Worm (Caenorhabditis elegans): ENCODE measurements around the gene lips-1.

The lips-1 gene

ce11 chrX:12458021-12458420, 34.5 kb upstream of the lips-1 start (continued):
- peak; percentile 72 for TF ChIP-seq ceh-45 (GFP tag; IDR thresholded peaks at IDR 0.05)
- TF ChIP-seq syd-9 (tag; optimal IDR thresholded peaks at IDR 0.05) = no peak
- TF ChIP-seq pha-4 (tag; optimal IDR thresholded peaks at IDR 0.05) = no peak
- TF ChIP-seq gmeb-2 (tag; optimal IDR thresholded peaks at IDR 0.05) = peak; percentile 66
- TF ChIP-seq eyg-1 (tag; optimal IDR thresholded peaks at IDR 0.05) = no peak
- TF ChIP-seq ets-4 (tag; optimal IDR thresholded peaks at IDR 0.05) = peak; percentile 13
- no peak for TF ChIP-seq lin-11 (tag; optimal IDR thresholded peaks at IDR 0.05)
- TF ChIP-seq K02D7.2 (tag; optimal IDR thresholded peaks at IDR 0.05) = peak; percentile 53
- peak; percentile 70 for TF ChIP-seq ceh-19 (GFP tag; optimal IDR thresholded peaks at IDR 0.05)
- peak; percentile 47 for TF ChIP-seq ztf-16 (tag; optimal IDR thresholded peaks at IDR 0.05)
- TF ChIP-seq dmd-4 (tag; optimal IDR thresholded peaks at IDR 0.05; ENCODE audit: borderline replicate concordance) = no peak
- no peak for TF ChIP-seq zip-5 (tag; optimal IDR thresholded peaks at IDR 0.05)
- no peak for TF ChIP-seq hlh-8 (tag; optimal IDR thresholded peaks at IDR 0.05)
- TF ChIP-seq fkh-6 (tag; optimal IDR thresholded peaks at IDR 0.05) = peak; percentile 39
- TF ChIP-seq pqm-1 (tag; optimal IDR thresholded peaks at IDR 0.05) = no peak
- no peak for TF ChIP-seq elt-4 (tag; optimal IDR thresholded peaks at IDR 0.05)
- TF ChIP-seq Y22D7AL.16 (tag; optimal IDR thresholded peaks at IDR 0.05) = peak; percentile 55
- peak; percentile 50 for TF ChIP-seq F13H6.1 (tag; optimal IDR thresholded peaks at IDR 0.05)
- no peak for TF ChIP-seq pax-1 (tag; optimal IDR thresholded peaks at IDR 0.05)
- peak; percentile 67 for TF ChIP-seq dve-1 (tag; optimal IDR thresholded peaks at IDR 0.05)
- TF ChIP-seq fax-1 (tag; optimal IDR thresholded peaks at IDR 0.05) = peak; percentile 30
- peak; percentile 42 for TF ChIP-seq ceh-9 (tag; optimal IDR thresholded peaks at IDR 0.05)
- peak; percentile 17 for TF ChIP-seq ceh-34 (tag; optimal IDR thresholded peaks at IDR 0.05)
- TF ChIP-seq pros-1 (tag; optimal IDR thresholded peaks at IDR 0.05) = no peak
- no peak for TF ChIP-seq hlh-30 (tag; optimal IDR thresholded peaks at IDR 0.05; ENCODE audit: insufficient read depth)
- TF ChIP-seq ceh-30 (tag; optimal IDR thresholded peaks at IDR 0.05) = no peak

ce11 chrX:12461557-12461956, 31.0 kb upstream of the lips-1 start, which contains the start of gene odr-7:
odr-7 (minus strand) TSS chrX:12461657.
- TF ChIP-seq pha-2 (tag; optimal IDR thresholded peaks at IDR 0.05) = no peak
- TF ChIP-seq ets-4 (tag; optimal IDR thresholded peaks at IDR 0.05) = no peak
- TF ChIP-seq che-1 (tag; optimal IDR thresholded peaks at IDR 0.05) = no peak
- no peak for TF ChIP-seq nfya-1 (tag; optimal IDR thresholded peaks at IDR 0.05)
- TF ChIP-seq hlh-15 (tag; optimal IDR thresholded peaks at IDR 0.05) = no peak
- no peak for TF ChIP-seq pha-4 (tag; optimal IDR thresholded peaks at IDR 0.05)
- no peak for TF ChIP-seq zip-5 (tag; optimal IDR thresholded peaks at IDR 0.05)
- no peak for TF ChIP-seq T23F11.4 (GFP tag; optimal IDR thresholded peaks at IDR 0.05)
- no peak for TF ChIP-seq dve-1 (tag; optimal IDR thresholded peaks at IDR 0.05)
- no peak for TF ChIP-seq F13H6.1 (tag; optimal IDR thresholded peaks at IDR 0.05)
- TF ChIP-seq unc-3 (GFP tag; conservative IDR thresholded peaks at IDR 0.05) = no peak
- TF ChIP-seq unc-3 (tag; optimal IDR thresholded peaks at IDR 0.05) = no peak
- no peak for TF ChIP-seq hlh-8 (tag; optimal IDR thresholded peaks at IDR 0.05)
- no peak for TF ChIP-seq nhr-11 (tag; optimal IDR thresholded peaks at IDR 0.05)
- no peak for TF ChIP-seq unc-42 (tag; optimal IDR thresholded peaks at IDR 0.05)

- no peak for TF ChIP-seq pax-1 (tag; optimal IDR thresholded peaks at IDR 0.05)
- TF ChIP-seq dmd-4 (tag; optimal IDR thresholded peaks at IDR 0.05; ENCODE audit: borderline replicate concordance) = no peak
- TF ChIP-seq dve-1 (tag; optimal IDR thresholded peaks at IDR 0.05) = no peak
- TF ChIP-seq C38D4.7 (GFP tag; optimal IDR thresholded peaks at IDR 0.05) = no peak
- no peak for TF ChIP-seq unc-42 (tag; optimal IDR thresholded peaks at IDR 0.05)
- TF ChIP-seq pat-9 (tag; optimal IDR thresholded peaks at IDR 0.05) = no peak
- TF ChIP-seq sdc-2 (tag; optimal IDR thresholded peaks at IDR 0.05) = no peak
- no peak for TF ChIP-seq pha-4 (tag; optimal IDR thresholded peaks at IDR 0.05)
- no peak for TF ChIP-seq pha-2 (tag; optimal IDR thresholded peaks at IDR 0.05)
- no peak for TF ChIP-seq ceh-9 (tag; optimal IDR thresholded peaks at IDR 0.05)
- TF ChIP-seq ceh-45 (GFP tag; IDR thresholded peaks at IDR 0.05) = no peak
These were observed 29.1 kb upstream of the lips-1 start, which contains the start of gene T18D3.5 for ce11 chrX:12463504-12463903. T18D3.5 (plus strand) TSS chrX:12463804.

Measured in whole organism, late embryonic.